Fruit fly (Drosophila melanogaster) whole organism, embryonic: ENCODE measurements around the gene CG31680.

Experiments
- Abd-B ChIP-seq: fragments of 200-800 bp; sonication (Bioruptor generic); optimal IDR thresholded peaks from 2 replicates; lab custom pipeline; 2018; ENCODE audit warnings: missing biosample characterization, mild to moderate bottlenecking, missing genetic modification characterization, moderate library complexity
- Ada2b ChIP-seq: fragments of 200-800 bp; sonication (Bioruptor generic); IDR thresholded peaks from 2 replicates; pipeline ENCODE4 v1.3.6; 2022; ENCODE audit warnings: missing biosample characterization, missing genetic modification characterization
- Antp ChIP-seq: fragments of 200-800 bp; sonication (Bioruptor generic); optimal IDR thresholded peaks from 3 replicates; lab custom pipeline; 2016; ENCODE audit warnings: missing biosample characterization, missing genetic modification characterization
- Awh ChIP-seq: fragments of 200-800 bp; sonication (Bioruptor generic); IDR thresholded peaks from 2 replicates; pipeline ENCODE4, ENCODE4 v1.3.6; 2022; ENCODE audit warnings: missing biosample characterization, missing genetic modification characterization
- CG12104 ChIP-seq: fragments of 200-800 bp; sonication (Bioruptor generic); optimal IDR thresholded peaks from 3 replicates; lab custom pipeline; 2016; ENCODE audit warnings: missing biosample characterization, missing genetic modification characterization
- CG12155 ChIP-seq: fragments of 200-800 bp; sonication (Bioruptor generic); optimal IDR thresholded peaks from 3 replicates; lab custom pipeline; 2016; ENCODE audit warnings: missing biosample characterization, missing genetic modification characterization
- CG12236 ChIP-seq: fragments of 200-800 bp; sonication (Bioruptor generic); optimal IDR thresholded peaks from 2 replicates; lab custom pipeline; 2016; ENCODE audit warnings: missing biosample characterization, missing genetic modification characterization
- CG13424 ChIP-seq: fragments of 200-800 bp; sonication (Bioruptor generic); optimal IDR thresholded peaks from 2 replicates; lab custom pipeline; 2019; ENCODE audit warnings: missing biosample characterization, mild to moderate bottlenecking, missing genetic modification characterization, moderate library complexity
- CG1602 ChIP-seq: fragments of 200-800 bp; sonication (Bioruptor generic); optimal IDR thresholded peaks from 3 replicates; lab custom pipeline; 2016; ENCODE audit warnings: missing biosample characterization, missing genetic modification characterization
- CG16815 ChIP-seq: fragments of 200-800 bp; sonication (Bioruptor generic); optimal IDR thresholded peaks from 3 replicates; lab custom pipeline; 2017; ENCODE audit warnings: missing biosample characterization, mild to moderate bottlenecking, missing genetic modification characterization
- CG17612 ChIP-seq: fragments of 200-800 bp; sonication (Bioruptor generic); IDR thresholded peaks from 2 replicates; pipeline ENCODE4 v1.3.6; 2022; ENCODE audit warnings: missing biosample characterization, missing genetic modification characterization
- CG2129 ChIP-seq: fragments of 200-800 bp; sonication (Bioruptor generic); IDR thresholded peaks from 2 replicates; pipeline ENCODE4 v1.3.6; 2022; ENCODE audit warnings: missing biosample characterization, missing genetic modification characterization; ENCODE audit not compliant: partially characterized antibody
- CG4282 ChIP-seq: fragments of 200-800 bp; sonication (Bioruptor generic); optimal IDR thresholded peaks from 2 replicates; lab custom pipeline; 2016; ENCODE audit warnings: missing biosample characterization, missing genetic modification characterization
- CG4404 ChIP-seq: fragments of 200-800 bp; sonication (Bioruptor generic); IDR thresholded peaks from 2 replicates; pipeline ENCODE4 v1.3.6; 2022; ENCODE audit warnings: missing biosample characterization, missing genetic modification characterization
- CG7372 ChIP-seq: fragments of 200-800 bp; sonication (Bioruptor generic); IDR thresholded peaks from 2 replicates; pipeline ENCODE4 v1.3.6; 2022; ENCODE audit warnings: missing biosample characterization, missing genetic modification characterization
- CG8290 ChIP-seq, 3 experiments: fragments of 200-800 bp; sonication (Bioruptor generic); optimal IDR thresholded peaks; 2 replicates each; lab custom pipeline; 2016 to 2019; ENCODE audit warnings: missing biosample characterization in 3 of 3, missing genetic modification characterization in 3 of 3, mild to moderate bottlenecking in 2 of 3, moderate library complexity in 1 of 3
- CG9215 ChIP-seq: fragments of 200-800 bp; sonication (Bioruptor generic); IDR thresholded peaks from 2 replicates; pipeline ENCODE4 v1.3.6; 2022; ENCODE audit warnings: missing biosample characterization, missing genetic modification characterization
- Chrac-16 ChIP-seq: fragments of 200-800 bp; sonication (Bioruptor generic); optimal IDR thresholded peaks from 3 replicates; lab custom pipeline; 2016; ENCODE audit warnings: missing biosample characterization, missing genetic modification characterization
- Deaf1 ChIP-seq: fragments of 200-800 bp; optimal IDR thresholded peaks from 3 replicates; lab custom pipeline; 2019; ENCODE audit warnings: missing biosample characterization, mild to moderate bottlenecking, missing genetic modification characterization, moderate library complexity
- Dek ChIP-seq: fragments of 200-800 bp; sonication (Bioruptor generic); optimal IDR thresholded peaks from 3 replicates; lab custom pipeline; 2019; ENCODE audit warnings: missing biosample characterization, mild to moderate bottlenecking, missing genetic modification characterization, moderate library complexity
- HLH4C ChIP-seq: fragments of 200-800 bp; sonication (Bioruptor generic); IDR thresholded peaks from 3 replicates; pipeline ENCODE4 v1.3.6; 2022; ENCODE audit warnings: missing biosample characterization, missing genetic modification characterization; ENCODE audit not compliant: partially characterized antibody
- Hr51 ChIP-seq, 2 experiments: fragments of 200-800 bp; sonication (Bioruptor generic); optimal IDR thresholded peaks; 2 replicates in 1 of 2; 3 replicates in 1 of 2; lab custom pipeline; 2016 to 2018; ENCODE audit warnings: missing biosample characterization in 2 of 2, missing genetic modification characterization in 2 of 2, mild to moderate bottlenecking in 1 of 2, moderate library complexity in 1 of 2
- Lim3 ChIP-seq: fragments of 200-800 bp; sonication (Bioruptor generic); IDR thresholded peaks from 2 replicates; pipeline ENCODE4 v1.3.6; 2022; ENCODE audit warnings: missing biosample characterization, missing genetic modification characterization
- MESR4 ChIP-seq: fragments of 200-800 bp; sonication (Bioruptor generic); optimal IDR thresholded peaks from 2 replicates; lab custom pipeline; 2018; ENCODE audit warnings: missing biosample characterization, mild to moderate bottlenecking, missing genetic modification characterization, moderate library complexity
- Mes4 ChIP-seq: fragments of 200-800 bp; sonication (Bioruptor generic); optimal IDR thresholded peaks from 2 replicates; lab custom pipeline; 2016; ENCODE audit warnings: missing biosample characterization, missing genetic modification characterization
- NK7.1 ChIP-seq: fragments of 200-800 bp; sonication (Bioruptor generic); optimal IDR thresholded peaks from 3 replicates; lab custom pipeline; 2016; ENCODE audit warnings: missing biosample characterization, missing genetic modification characterization
- NfI ChIP-seq: fragments of 200-800 bp; sonication (Bioruptor generic); optimal IDR thresholded peaks from 3 replicates; lab custom pipeline; 2018; ENCODE audit warnings: missing biosample characterization, mild to moderate bottlenecking, missing genetic modification characterization, moderate library complexity
- Opbp ChIP-seq: fragments of 200-800 bp; sonication (Bioruptor generic); IDR thresholded peaks from 3 replicates; pipeline ENCODE4 v1.3.6; 2022; ENCODE audit warnings: missing biosample characterization, missing genetic modification characterization; ENCODE audit not compliant: partially characterized antibody
- Sry-β ChIP-seq: fragments of 200-800 bp; sonication (Bioruptor generic); optimal IDR thresholded peaks from 2 replicates; lab custom pipeline; 2018; ENCODE audit warnings: missing biosample characterization, mild to moderate bottlenecking, missing genetic modification characterization, moderate library complexity
- TFAM ChIP-seq: fragments of 200-800 bp; sonication (Bioruptor generic); optimal IDR thresholded peaks from 2 replicates; lab custom pipeline; 2017; ENCODE audit warnings: missing biosample characterization, missing genetic modification characterization, inconsistent platforms
- Taf1 ChIP-seq: fragments of 200-800 bp; sonication (Bioruptor generic); IDR thresholded peaks from 2 replicates; pipeline ENCODE4 v1.3.6; 2022; ENCODE audit warnings: missing biosample characterization, missing genetic modification characterization
- Xbp1 ChIP-seq: fragments of 200-800 bp; sonication (Bioruptor generic); optimal IDR thresholded peaks from 3 replicates; lab custom pipeline; 2016; ENCODE audit warnings: missing biosample characterization, mild to moderate bottlenecking, missing genetic modification characterization
- abd-A ChIP-seq: fragments of 200-800 bp; sonication (Bioruptor generic); optimal IDR thresholded peaks from 3 replicates; lab custom pipeline; 2019; ENCODE audit warnings: missing biosample characterization, mild to moderate bottlenecking, missing genetic modification characterization, moderate library complexity
- az2 ChIP-seq: fragments of 200-800 bp; sonication (Bioruptor generic); optimal IDR thresholded peaks from 3 replicates; lab custom pipeline; 2016; ENCODE audit warnings: missing biosample characterization, missing genetic modification characterization
- bsh ChIP-seq, 2 experiments: fragments of 200-800 bp; sonication (Bioruptor generic); optimal IDR thresholded peaks; 2 replicates each; lab custom pipeline; 2017 to 2018; ENCODE audit warnings: mild to moderate bottlenecking in 2 of 2, missing biosample characterization in 2 of 2, missing genetic modification characterization in 2 of 2, moderate library complexity in 1 of 2
- btn ChIP-seq: fragments of 200-800 bp; sonication (Bioruptor generic); optimal IDR thresholded peaks from 2 replicates; lab custom pipeline; 2016; ENCODE audit warnings: missing biosample characterization, missing genetic modification characterization
- cad ChIP-seq: fragments of >200 bp; optimal IDR thresholded peaks from 2 replicates; lab custom pipeline; 2017; ENCODE audit warnings: missing biosample characterization, missing genetic modification characterization
- ci ChIP-seq: fragments of 200-800 bp; sonication (Bioruptor generic); IDR thresholded peaks from 3 replicates; pipeline ENCODE4 v1.3.6; 2022; ENCODE audit warnings: missing biosample characterization, missing genetic modification characterization
- croc ChIP-seq: fragments of 200-800 bp; sonication (Bioruptor generic); conservative IDR thresholded peaks from 3 replicates; pipeline ENCODE4 v1.3.6; 2022; ENCODE audit warnings: missing biosample characterization, missing genetic modification characterization
- danr ChIP-seq: fragments of 200-800 bp; sonication (Bioruptor generic); IDR thresholded peaks from 2 replicates; pipeline ENCODE4 v1.3.6; 2022; ENCODE audit warnings: missing biosample characterization, missing genetic modification characterization
- jumu ChIP-seq: fragments of 200-800 bp; sonication (Bioruptor generic); optimal IDR thresholded peaks from 3 replicates; lab custom pipeline; 2016; ENCODE audit warnings: missing biosample characterization, missing genetic modification characterization
- lola ChIP-seq, 3 experiments: fragments of >200 bp in 2 of 3; fragments of 200-800 bp in 1 of 3; sonication (Bioruptor generic) in 1 of 3; optimal IDR thresholded peaks; 2 replicates each; lab custom pipeline; 2017 to 2019; ENCODE audit warnings: missing biosample characterization in 3 of 3, missing genetic modification characterization in 3 of 3, mild to moderate bottlenecking in 1 of 3, moderate library complexity in 1 of 3
- maf-S ChIP-seq: fragments of 200-800 bp; sonication (Bioruptor generic); optimal IDR thresholded peaks from 2 replicates; lab custom pipeline; 2016; ENCODE audit warnings: missing biosample characterization, missing genetic modification characterization
- mam ChIP-seq: fragments of 200-800 bp; sonication (Bioruptor generic); optimal IDR thresholded peaks from 3 replicates; lab custom pipeline; 2016; ENCODE audit warnings: missing biosample characterization, missing genetic modification characterization
- onecut ChIP-seq: fragments of 200-800 bp; sonication (Bioruptor generic); IDR thresholded peaks from 2 replicates; pipeline ENCODE4 v1.3.6; 2022; ENCODE audit warnings: missing biosample characterization, missing genetic modification characterization
- schlank ChIP-seq: fragments of 200-800 bp; sonication (Bioruptor generic); optimal IDR thresholded peaks from 2 replicates; lab custom pipeline; 2018; ENCODE audit warnings: missing biosample characterization, mild to moderate bottlenecking, missing genetic modification characterization
- sqz ChIP-seq: fragments of 200-800 bp; sonication (Bioruptor generic); optimal IDR thresholded peaks from 3 replicates; lab custom pipeline; 2018; ENCODE audit warnings: missing biosample characterization, mild to moderate bottlenecking, missing genetic modification characterization
- trh ChIP-seq: fragments of 200-800 bp; sonication (Bioruptor generic); optimal IDR thresholded peaks from 2 replicates; lab custom pipeline; 2016; ENCODE audit warnings: missing biosample characterization, missing genetic modification characterization
- tup ChIP-seq: fragments of 200-800 bp; sonication (Bioruptor generic); optimal IDR thresholded peaks from 2 replicates; lab custom pipeline; 2016; ENCODE audit warnings: missing biosample characterization, mild to moderate bottlenecking, missing genetic modification characterization, moderate library complexity
- wek ChIP-seq: fragments of 200-800 bp; sonication (Bioruptor generic); optimal IDR thresholded peaks from 3 replicates; lab custom pipeline; 2018; ENCODE audit warnings: missing biosample characterization, mild to moderate bottlenecking, missing genetic modification characterization, moderate library complexity
- z ChIP-seq: fragments of 200-800 bp; sonication (Bioruptor generic); IDR thresholded peaks from 3 replicates; pipeline ENCODE4 v1.3.6; 2022; ENCODE audit warnings: missing biosample characterization, missing genetic modification characterization

Gene CG31680

dm6 chr2L:20638413-20638812 is 1.5 kb upstream of the CG31680 start (continued):
- TF ChIP-seq onecut (no peak), lola (GFP tag; optimal IDR thresholded peaks at IDR 0.05; lab: Kevin White, UChicago) (no peak), Opbp (GFP tag; lab: Robert Waterston, UW) (peak; percentile 73; the same call in 2 of the 3 replicates), sqz (GFP tag; lab: Kevin White, UChicago) (no peak), cad (GFP tag; lab: Kevin White, UChicago) (no peak), NfI (GFP tag; lab: Kevin White, UChicago) (no peak), Chrac-16 (GFP tag; lab: Kevin White, UChicago) (no peak), jumu (GFP tag; lab: Kevin White, UChicago) (no peak), NK7.1 (GFP tag; lab: Kevin White, UChicago) (no peak), CG4282 (GFP tag; lab: Kevin White, UChicago) (no peak), MESR4 (GFP tag; lab: Kevin White, UChicago) (peak; percentile 20), CG12236 (no peak), TFAM (GFP tag; lab: Kevin White, UChicago) (no peak), CG12155 (GFP tag; lab: Kevin White, UChicago) (no peak), Mes4 (GFP tag; lab: Kevin White, UChicago) (no peak), ci (peak; percentile 43; the same call in 1 of the 3 replicates), mam (GFP tag; lab: Kevin White, UChicago) (no peak), trh (GFP tag; lab: Kevin White, UChicago) (no peak), Ada2b (GFP tag; lab: Robert Waterston, UW) (no peak), CG13424 (tag; lab: Kevin White, UChicago) (no peak), CG8290 (GFP tag; optimal IDR thresholded peaks at IDR 0.05; lab: Kevin White, UChicago) (peak; percentile 30), CG8290 (tag; optimal IDR thresholded peaks at IDR 0.05; lab: Kevin White, UChicago) (peak in 1 of 2 experiments; percentile 55), Sry-β (GFP tag; lab: Kevin White, UChicago) (no peak), az2 (GFP tag; lab: Kevin White, UChicago) (no peak), CG17612 (GFP tag; lab: Robert Waterston, UW) (no peak), wek (GFP tag; lab: Kevin White, UChicago) (no peak), bsh (GFP tag; optimal IDR thresholded peaks at IDR 0.05; lab: Kevin White, UChicago) (no peak), Xbp1 (GFP tag; lab: Kevin White, UChicago) (no peak), CG9215 (GFP tag; lab: Robert Waterston, UW) (no peak), Dek (tag; lab: Kevin White, UChicago) (no peak), HLH4C (GFP tag; lab: Robert Waterston, UW) (no peak), Awh (GFP tag; lab: Robert Waterston, UW) (no peak), CG2129 (no peak), CG1602 (no peak), tup (GFP tag; lab: Kevin White, UChicago) (no peak), CG7372 (GFP tag; lab: Robert Waterston, UW) (no peak), CG4404 (GFP tag; lab: Robert Waterston, UW) (no peak), Deaf1 (tag; lab: Kevin White, UChicago) (peak; percentile 77), CG16815 (GFP tag; lab: Kevin White, UChicago) (no peak), CG12104 (GFP tag; lab: Kevin White, UChicago) (no peak), Antp (GFP tag; lab: Kevin White, UChicago) (no peak), Lim3 (GFP tag; lab: Robert Waterston, UW) (no peak), Taf1 (GFP tag; lab: Robert Waterston, UW) (no peak), schlank (tag; lab: Kevin White, UChicago) (no peak), maf-S (GFP tag; lab: Kevin White, UChicago) (no peak), btn (no peak), danr (no peak), Hr51 (GFP tag; optimal IDR thresholded peaks at IDR 0.05; lab: Kevin White, UChicago) (no peak), Abd-B (GFP tag; lab: Kevin White, UChicago) (peak; percentile 54), z (GFP tag; lab: Robert Waterston, UW) (no peak), abd-A (tag; lab: Kevin White, UChicago) (no peak), croc (GFP tag; lab: Robert Waterston, UW) (no peak)
